Worm (Caenorhabditis elegans) whole organism, L1 larva: ENCODE data around the gene dap-3.

Experiments
- C04F5.9 ChIP-seq: sonication (generic microtip); optimal IDR thresholded peaks from 2 replicates; lab custom pipeline; 2016; ENCODE audit warnings: missing genetic modification characterization, missing compliant biosample characterization
- C16A3.4 ChIP-seq: fragments of 150-350 bp; optimal IDR thresholded peaks from 2 replicates; lab custom pipeline; 2014; ENCODE audit warnings: missing biosample characterization, missing genetic modification characterization
- alr-1 ChIP-seq: fragments of 200-800 bp; sonication (Bioruptor generic); optimal IDR thresholded peaks from 2 replicates; lab custom pipeline; 2018; ENCODE audit warnings: borderline replicate concordance, mild to moderate bottlenecking, missing genetic modification characterization, missing compliant biosample characterization
- ama-1 ChIP-seq: fragments of 150-350 bp; optimal IDR thresholded peaks from 2 replicates; lab custom pipeline; 2014
- blmp-1 ChIP-seq: fragments of 150-350 bp; optimal IDR thresholded peaks from 2 replicates; lab custom pipeline; 2014; ENCODE audit warnings: missing biosample characterization, missing genetic modification characterization
- ceh-88 ChIP-seq: fragments of 200-800 bp; sonication (Bioruptor generic); IDR thresholded peaks from 2 replicates; pipeline ENCODE4 v1.3.6; 2022; ENCODE audit warnings: missing genetic modification characterization, missing compliant biosample characterization
- ces-1 ChIP-seq: fragments of 150-350 bp; optimal IDR thresholded peaks from 2 replicates; lab custom pipeline; 2014; ENCODE audit warnings: missing biosample characterization, missing genetic modification reagents, missing genetic modification characterization
- dpl-1 ChIP-seq, 3 experiments: fragments of 150-350 bp in 2 of 3; sonication (generic microtip) in 1 of 3; optimal IDR thresholded peaks; 2 replicates each; lab custom pipeline; 2014 to 2017; ENCODE audit warnings: missing biosample characterization in 3 of 3, missing genetic modification characterization in 3 of 3, missing genetic modification reagents in 3 of 3
- dsc-1 ChIP-seq: sonication (generic microtip); optimal IDR thresholded peaks from 2 replicates; lab custom pipeline; 2016; ENCODE audit warnings: mild to moderate bottlenecking, missing genetic modification characterization, missing compliant biosample characterization
- efl-1 ChIP-seq, 4 experiments: fragments of 150-350 bp; optimal IDR thresholded peaks in 3 of 4; peaks in 1 of 4; 1 replicate in 1 of 4; 2 replicates in 3 of 4; lab custom pipeline; 2014; ENCODE audit warnings: missing biosample characterization in 2 of 4, missing genetic modification characterization in 2 of 4, missing genetic modification reagents in 2 of 4
- efl-3 ChIP-seq: fragments of 200-800 bp; sonication (Bioruptor generic); optimal IDR thresholded peaks from 2 replicates; lab custom pipeline; 2018; ENCODE audit warnings: mild to moderate bottlenecking, missing genetic modification characterization, missing compliant biosample characterization
- egl-13 ChIP-seq: sonication (generic microtip); optimal IDR thresholded peaks from 2 replicates; lab custom pipeline; 2016; ENCODE audit warnings: missing genotype, missing genetic modification reagents, missing genetic modification characterization, missing compliant biosample characterization
- elt-2 ChIP-seq: sonication (generic microtip); optimal IDR thresholded peaks from 2 replicates; lab custom pipeline; 2016; ENCODE audit warnings: missing genetic modification characterization, mild to moderate bottlenecking, inconsistent platforms, missing compliant biosample characterization, missing genetic modification reagents
- ets-5 ChIP-seq: fragments of 200-800 bp; sonication (Bioruptor generic); IDR thresholded peaks from 2 replicates; pipeline ENCODE4 v1.3.6; 2022; ENCODE audit warnings: missing genetic modification characterization, missing compliant biosample characterization
- fkh-4 ChIP-seq: sonication (generic microtip); optimal IDR thresholded peaks from 2 replicates; lab custom pipeline; 2016; ENCODE audit warnings: missing compliant biosample characterization, missing genetic modification characterization, borderline replicate concordance
- fkh-8 ChIP-seq: sonication (generic microtip); optimal IDR thresholded peaks from 2 replicates; lab custom pipeline; 2016; ENCODE audit warnings: mild to moderate bottlenecking, missing genetic modification characterization, missing compliant biosample characterization
- fos-1 ChIP-seq: fragments of 150-350 bp; optimal IDR thresholded peaks from 2 replicates; lab custom pipeline; 2014; ENCODE audit warnings: missing biosample characterization, missing genetic modification characterization
- grh-1 ChIP-seq: fragments of 200-800 bp; sonication (Bioruptor generic); IDR thresholded peaks from 2 replicates; pipeline ENCODE4 v1.3.6; 2022; ENCODE audit warnings: missing genetic modification reagents, missing genetic modification characterization, missing compliant biosample characterization
- hpl-2 ChIP-seq: fragments of 150-350 bp; optimal IDR thresholded peaks from 2 replicates; lab custom pipeline; 2014; ENCODE audit warnings: missing biosample characterization, missing genetic modification reagents, missing genetic modification characterization
- irx-1 ChIP-seq: sonication (generic microtip); optimal IDR thresholded peaks from 2 replicates; lab custom pipeline; 2016; ENCODE audit warnings: missing genetic modification characterization, missing compliant biosample characterization
- jun-1 ChIP-seq: fragments of 150-350 bp; optimal IDR thresholded peaks from 2 replicates; lab custom pipeline; 2014; ENCODE audit warnings: missing biosample characterization, missing genetic modification reagents, missing genetic modification characterization
- lin-14 ChIP-seq: fragments of 200-800 bp; sonication (Bioruptor generic); optimal IDR thresholded peaks from 2 replicates; lab custom pipeline; 2018; ENCODE audit warnings: mild to moderate bottlenecking, missing genetic modification characterization, moderate library complexity, missing compliant biosample characterization
- lin-35 ChIP-seq, 2 experiments: fragments of 150-350 bp; optimal IDR thresholded peaks; 2 replicates each; lab custom pipeline; 2014; ENCODE audit warnings: missing biosample characterization in 2 of 2, missing genetic modification characterization in 2 of 2, missing genetic modification reagents in 2 of 2
- lsy-2 ChIP-seq, 2 experiments: fragments of 150-350 bp; optimal IDR thresholded peaks; 2 replicates each; lab custom pipeline; 2014; ENCODE audit warnings: missing biosample characterization in 2 of 2, missing genetic modification characterization in 2 of 2
- mdl-1 ChIP-seq, 2 experiments: fragments of 150-350 bp; optimal IDR thresholded peaks; 2 replicates each; lab custom pipeline; 2014 to 2017; ENCODE audit warnings: missing biosample characterization in 2 of 2, missing genetic modification characterization in 2 of 2, inconsistent platforms in 1 of 2
- mef-2 ChIP-seq: fragments of 150-350 bp; optimal IDR thresholded peaks from 2 replicates; lab custom pipeline; 2014; ENCODE audit warnings: missing biosample characterization, missing genetic modification characterization
- nhr-47 ChIP-seq: sonication (generic microtip); optimal IDR thresholded peaks from 2 replicates; lab custom pipeline; 2016; ENCODE audit warnings: mild to moderate bottlenecking, missing genetic modification characterization, moderate library complexity, missing compliant biosample characterization
- nhr-71 ChIP-seq: sonication (generic microtip); optimal IDR thresholded peaks from 2 replicates; lab custom pipeline; 2016; ENCODE audit warnings: mild to moderate bottlenecking, missing genetic modification characterization, moderate library complexity, missing compliant biosample characterization
- nhr-76 ChIP-seq: sonication (generic microtip); optimal IDR thresholded peaks from 2 replicates; lab custom pipeline; 2017; ENCODE audit warnings: missing biosample characterization, missing genetic modification characterization
- nhr-85 ChIP-seq: sonication (generic microtip); peaks from one replicate; lab custom pipeline; 2016; ENCODE audit warnings: missing genetic modification characterization, inconsistent platforms, missing compliant biosample characterization
- pag-3 ChIP-seq: sonication (generic microtip); optimal IDR thresholded peaks from 2 replicates; lab custom pipeline; 2017; ENCODE audit warnings: missing genetic modification characterization, mild to moderate bottlenecking, missing compliant biosample characterization, antibody characterized with exemption, borderline replicate concordance; ENCODE audit not compliant: insufficient read depth
- pax-3 ChIP-seq: fragments of 200-800 bp; sonication (Bioruptor generic); optimal IDR thresholded peaks from 2 replicates; lab custom pipeline; 2018; ENCODE audit warnings: mild to moderate bottlenecking, missing genetic modification characterization, moderate library complexity, missing compliant biosample characterization
- rnt-1 ChIP-seq: sonication (generic microtip); optimal IDR thresholded peaks from 2 replicates; lab custom pipeline; 2016; ENCODE audit warnings: mild to moderate bottlenecking, missing genetic modification characterization, moderate library complexity, missing compliant biosample characterization
- snu-23 ChIP-seq: sonication (generic microtip); optimal IDR thresholded peaks from 2 replicates; lab custom pipeline; 2016; ENCODE audit warnings: missing genetic modification characterization, missing compliant biosample characterization
- sox-4 ChIP-seq: sonication (generic microtip); optimal IDR thresholded peaks from 2 replicates; lab custom pipeline; 2016; ENCODE audit warnings: missing genetic modification characterization, missing compliant biosample characterization
- tbx-2 ChIP-seq: sonication (generic microtip); optimal IDR thresholded peaks from 2 replicates; lab custom pipeline; 2016; ENCODE audit warnings: missing genetic modification characterization, missing compliant biosample characterization
- tlp-1 ChIP-seq: fragments of 150-350 bp; optimal IDR thresholded peaks from 2 replicates; lab custom pipeline; 2014; ENCODE audit warnings: missing biosample characterization, missing genetic modification characterization
- unc-130 ChIP-seq: fragments of 150-350 bp; optimal IDR thresholded peaks from 2 replicates; lab custom pipeline; 2017; ENCODE audit warnings: missing biosample characterization, missing genetic modification characterization, inconsistent platforms
- unc-62 ChIP-seq: fragments of 150-350 bp; optimal IDR thresholded peaks from 2 replicates; lab custom pipeline; 2014; ENCODE audit warnings: missing biosample characterization, missing genetic modification reagents, missing genetic modification characterization
- zip-4 ChIP-seq: fragments of 200-800 bp; sonication (Bioruptor generic); optimal IDR thresholded peaks from 2 replicates; lab custom pipeline; 2018; ENCODE audit warnings: mild to moderate bottlenecking, missing genetic modification characterization, moderate library complexity, missing compliant biosample characterization
- ztf-11 ChIP-seq, 2 experiments: sonication (generic microtip); optimal IDR thresholded peaks; 2 replicates each; lab custom pipeline; 2016 to 2017; ENCODE audit warnings: missing genetic modification characterization in 2 of 2, missing biosample characterization in 1 of 2, missing compliant biosample characterization in 1 of 2

Gene dap-3

DNA sequence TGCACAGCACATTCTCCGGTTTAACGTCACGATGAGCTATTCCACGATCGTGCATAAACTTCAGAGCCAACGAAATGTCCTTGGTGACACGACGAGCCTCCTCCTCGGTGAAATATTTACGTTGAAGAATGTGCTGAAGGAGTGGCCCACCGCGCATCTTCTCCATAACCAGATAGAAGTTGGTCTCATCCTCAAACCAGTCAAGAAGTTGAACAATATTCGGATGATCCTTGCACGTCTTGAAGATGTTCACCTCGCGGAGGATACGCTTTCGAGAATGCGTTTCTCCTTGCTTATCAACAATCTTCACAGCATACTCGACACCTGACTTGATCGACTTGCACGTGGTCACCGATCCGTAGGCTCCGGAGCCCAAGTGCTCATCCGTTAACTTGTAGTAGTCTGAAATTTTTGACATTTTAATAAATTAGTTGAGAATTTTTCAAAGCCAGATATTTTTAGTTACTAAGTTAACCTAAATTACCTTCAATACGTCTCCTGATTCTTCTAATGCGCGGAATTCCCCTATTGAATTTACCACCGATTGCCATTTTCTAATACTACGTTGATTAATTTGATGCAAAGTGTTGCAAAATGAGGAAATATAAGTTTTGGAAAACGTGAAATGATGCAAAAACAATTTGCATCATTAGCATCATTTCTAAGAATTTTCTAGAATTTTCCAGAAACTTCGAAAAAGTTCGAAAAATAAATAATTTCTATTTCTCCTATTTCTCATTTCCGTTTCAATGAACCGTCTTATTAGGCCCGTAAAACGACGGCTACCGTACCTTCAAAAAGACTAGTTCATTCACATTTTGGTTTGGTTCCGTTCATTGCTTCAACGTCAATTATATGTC is 34.8 kb upstream of the dap-3 start:
- TF ChIP-seq snu-23 (GFP tag; lab: Kevin White, UChicago) (peak; percentile 9), dsc-1 (tag; lab: Kevin White, UChicago) (peak; percentile 0), mdl-1 (tag; optimal IDR thresholded peaks at IDR 0.05; lab: Kevin White, UChicago) (no peak), hpl-2 (GFP tag; lab: Kevin White, UChicago) (no peak), ceh-88 (GFP tag; lab: Robert Waterston, UW) (no peak), fkh-8 (peak; percentile 36), nhr-47 (peak; percentile 13), ama-1 (lab: Kevin White, UChicago) (peak; percentile 9), lin-14 (no peak), efl-1 (optimal IDR thresholded peaks at IDR 0.05; lab: Kevin White, UChicago) (no peak), efl-1 (GFP tag; optimal IDR thresholded peaks at IDR 0.05 in 1 of 2; lab: Kevin White, UChicago) (peak in 1 of 2 experiments; percentile 70)

ce11 chrII:10546784-10547087 is 34.2 kb upstream of the dap-3 start:
- peak; percentile 16 for TF ChIP-seq C16A3.4
- no peak for TF ChIP-seq lin-35 (GFP tag; optimal IDR thresholded peaks at IDR 0.05; lab: Kevin White, UChicago)
- TF ChIP-seq mef-2 (tag; lab: Kevin White, UChicago): no peak
- TF ChIP-seq irx-1: no peak
- peak; percentile 47 for TF ChIP-seq ama-1 (lab: Kevin White, UChicago)
- peak in 1 of 2 experiments; percentile 8 for TF ChIP-seq ztf-11 (tag; optimal IDR thresholded peaks at IDR 0.05; lab: Kevin White, UChicago)
- no peak for TF ChIP-seq unc-130 (tag; lab: Kevin White, UChicago)
- no peak for TF ChIP-seq ets-5 (GFP tag; lab: Robert Waterston, UW)
- TF ChIP-seq tlp-1: no peak
- no peak for TF ChIP-seq pax-3 (tag; lab: Kevin White, UChicago)
- TF ChIP-seq nhr-76 (tag; lab: Kevin White, UChicago): no peak
- peak in 1 of 2 experiments; percentile 13 for TF ChIP-seq lsy-2 (tag; optimal IDR thresholded peaks at IDR 0.05; lab: Kevin White, UChicago)
- peak; percentile 43 for TF ChIP-seq nhr-71
- TF ChIP-seq efl-1 (optimal IDR thresholded peaks at IDR 0.05; lab: Kevin White, UChicago): no peak
- peak in 1 of 2 experiments; percentile 81 for TF ChIP-seq efl-1 (GFP tag; optimal IDR thresholded peaks at IDR 0.05 in 1 of 2; lab: Kevin White, UChicago)
- TF ChIP-seq blmp-1: peak; percentile 21
- TF ChIP-seq snu-23 (GFP tag; lab: Kevin White, UChicago): peak; percentile 6
- TF ChIP-seq rnt-1 (tag; lab: Kevin White, UChicago): peak; percentile 31
- TF ChIP-seq zip-4 (GFP tag; lab: Kevin White, UChicago): peak; percentile 19

ce11 chrII:10547311-10547710 is 33.6 kb upstream of the dap-3 start:
- TF ChIP-seq nhr-85 (peak; percentile 67), ets-5 (GFP tag; lab: Robert Waterston, UW) (0 out of 2 replicates have a peak, but pooled peaks have one; percentile 44), lin-35 (GFP tag; optimal IDR thresholded peaks at IDR 0.05; lab: Kevin White, UChicago) (peak in 1 of 2 experiments; percentile 3), nhr-76 (tag; lab: Kevin White, UChicago) (no peak), egl-13 (tag; lab: Kevin White, UChicago) (no peak), sox-4 (tag; lab: Kevin White, UChicago) (no peak), grh-1 (GFP tag; lab: Robert Waterston, UW) (peak; percentile 33; the same call in 1 of the 2 replicates)

DNA sequence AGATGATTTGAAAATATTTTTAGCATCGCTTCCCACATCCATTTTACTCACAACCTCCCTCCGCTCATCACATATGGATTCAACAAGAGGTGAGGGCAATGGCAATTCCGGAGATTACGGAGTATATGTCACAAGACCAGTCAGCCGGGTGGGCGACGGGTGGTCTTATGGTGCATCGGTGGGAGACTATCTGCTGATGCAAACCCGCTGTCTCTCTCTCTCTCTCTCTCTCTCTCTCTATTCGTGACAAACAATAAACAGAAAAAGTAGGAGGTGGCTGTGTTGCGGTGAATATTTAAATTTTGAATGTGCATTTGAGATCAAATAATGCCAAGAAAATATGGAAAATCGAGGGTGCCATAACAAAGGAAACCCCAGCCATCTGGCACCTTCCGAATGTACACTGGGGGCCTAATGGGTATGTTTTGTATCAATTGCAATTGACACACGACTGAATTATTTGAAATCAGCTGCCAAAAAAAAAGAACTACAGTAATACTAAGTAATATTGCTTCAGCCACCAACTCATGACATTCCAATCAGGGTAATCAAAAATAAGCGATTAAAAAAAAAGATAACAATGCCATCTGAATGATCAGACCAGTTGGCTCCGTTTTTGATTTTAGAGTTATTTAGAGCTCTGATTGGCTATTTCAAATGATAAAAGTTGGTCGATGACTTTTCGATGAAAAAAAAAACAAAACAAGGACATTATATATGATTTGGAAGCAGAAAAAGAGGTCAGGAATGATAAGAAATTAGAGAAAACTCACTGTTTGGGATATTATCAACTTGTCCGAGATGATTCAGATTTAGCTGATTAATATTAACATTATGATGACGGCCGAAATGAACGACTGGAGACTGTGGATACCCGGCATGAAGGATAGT is 32.9 kb upstream of the dap-3 start:
- TF ChIP-seq unc-62 (no peak), pag-3 (no peak), tbx-2 (tag; lab: Kevin White, UChicago) (no peak), nhr-76 (tag; lab: Kevin White, UChicago) (no peak), ces-1 (no peak), hpl-2 (GFP tag; lab: Kevin White, UChicago) (no peak), rnt-1 (tag; lab: Kevin White, UChicago) (peak; percentile 33), ama-1 (lab: Kevin White, UChicago) (peak; percentile 88), egl-13 (tag; lab: Kevin White, UChicago) (no peak), tlp-1 (no peak), elt-2 (tag; lab: Kevin White, UChicago) (no peak), fkh-4 (tag; lab: Kevin White, UChicago) (no peak), irx-1 (no peak), dpl-1 (GFP tag; optimal IDR thresholded peaks at IDR 0.05; lab: Kevin White, UChicago) (peak in 1 of 3 experiments; percentile 15), C04F5.9 (tag; lab: Kevin White, UChicago) (no peak), alr-1 (no peak), nhr-47 (no peak), fos-1 (tag; lab: Kevin White, UChicago) (no peak), jun-1 (no peak), efl-3 (GFP tag; lab: Kevin White, UChicago) (no peak)
